Worm (Caenorhabditis elegans) whole organism, late embryonic: ENCODE data around the gene srx-46.

Source experiments
- ahr-1 ChIP-seq: sonication (generic microtip); optimal IDR thresholded peaks from 2 replicates; lab custom pipeline; 2016; ENCODE audit warnings: missing genetic modification characterization, missing compliant biosample characterization
- ceh-18 ChIP-seq: sonication (generic microtip); optimal IDR thresholded peaks from 2 replicates; lab custom pipeline; 2016; ENCODE audit warnings: missing genetic modification characterization, missing compliant biosample characterization
- lin-11 ChIP-seq: fragments of 200-800 bp; sonication (Bioruptor generic); optimal IDR thresholded peaks from 2 replicates; lab custom pipeline; 2018; ENCODE audit warnings: mild to moderate bottlenecking, missing genetic modification characterization, missing compliant biosample characterization

DNA sequence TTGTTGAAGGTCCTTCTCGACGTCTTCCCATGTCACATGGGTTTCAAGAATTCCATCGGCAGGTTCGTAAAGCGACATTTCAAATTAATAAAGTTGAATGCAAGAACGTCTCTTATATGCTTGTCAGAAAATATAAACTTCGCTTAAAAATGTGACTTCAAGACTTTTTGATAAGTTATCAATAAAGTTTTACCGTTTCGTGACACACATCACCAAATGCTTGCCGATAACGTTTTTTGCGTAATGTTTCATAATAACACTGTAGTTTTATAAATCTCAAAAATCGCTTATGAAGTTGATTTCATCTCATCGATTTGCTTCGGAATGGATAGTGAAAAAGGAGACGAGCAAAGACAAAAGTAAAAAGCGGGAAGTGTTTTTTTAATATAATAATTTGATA is 20.4 kb downstream of the srx-46 start, which contains the start of gene E02C12.8:
- no peak for TF ChIP-seq ahr-1 (tag; lab: Kevin White, UChicago)
- no peak for TF ChIP-seq ceh-18 (tag; lab: Kevin White, UChicago)
- TF ChIP-seq lin-11 (tag; lab: Kevin White, UChicago), result no peak
